Worm (Caenorhabditis elegans) whole organism, L2 larva: Measurements from ENCODE around the gene nspb-8.

Source experiments
- C34F6.9 ChIP-seq: fragments of 150-350 bp; optimal IDR thresholded peaks from 2 replicates; lab custom pipeline; 2014; ENCODE audit warnings: missing biosample characterization, missing genetic modification characterization
- F13H6.1 ChIP-seq: sonication (generic microtip); optimal IDR thresholded peaks from 2 replicates; lab custom pipeline; 2016; ENCODE audit warnings: missing genetic modification characterization, missing compliant biosample characterization
- Y55F3AM.14 ChIP-seq: fragments of 200-800 bp; sonication (Bioruptor generic); optimal IDR thresholded peaks from 2 replicates; lab custom pipeline; 2018; ENCODE audit warnings: mild to moderate bottlenecking, missing genetic modification characterization, missing compliant biosample characterization
- alr-1 ChIP-seq: fragments of 150-350 bp; optimal IDR thresholded peaks from 2 replicates; lab custom pipeline; 2014; ENCODE audit warnings: missing biosample characterization, missing genetic modification characterization
- aly-2 ChIP-seq: fragments of 150-350 bp; optimal IDR thresholded peaks from 2 replicates; lab custom pipeline; 2014; ENCODE audit warnings: missing biosample characterization, missing genetic modification characterization
- ama-1 ChIP-seq: fragments of 150-350 bp; optimal IDR thresholded peaks from 2 replicates; lab custom pipeline; 2018; ENCODE audit warnings: inconsistent platforms
- blmp-1 ChIP-seq: sonication (generic microtip); optimal IDR thresholded peaks from 2 replicates; lab custom pipeline; 2017; ENCODE audit warnings: missing genetic modification characterization, mild to moderate bottlenecking, missing compliant biosample characterization, antibody characterized with exemption, moderate library complexity; ENCODE audit not compliant: insufficient read depth
- ceh-16 ChIP-seq: fragments of 150-350 bp; optimal IDR thresholded peaks from 2 replicates; lab custom pipeline; 2014; ENCODE audit warnings: missing biosample characterization, missing genetic modification characterization
- ceh-82 ChIP-seq: fragments of 150-350 bp; optimal IDR thresholded peaks from 2 replicates; lab custom pipeline; 2014; ENCODE audit warnings: missing biosample characterization, missing genetic modification characterization
- crh-2 ChIP-seq: sonication (generic microtip); optimal IDR thresholded peaks from 2 replicates; lab custom pipeline; 2017; ENCODE audit warnings: missing biosample characterization, missing genetic modification characterization
- dmd-4 ChIP-seq: sonication (generic microtip); optimal IDR thresholded peaks from 2 replicates; lab custom pipeline; 2017; ENCODE audit warnings: missing biosample characterization, missing genetic modification characterization
- egl-27 ChIP-seq: sonication (generic microtip); optimal IDR thresholded peaks from 3 replicates; lab custom pipeline; 2017; ENCODE audit warnings: missing biosample characterization, missing genetic modification reagents, missing genetic modification characterization
- fos-1 ChIP-seq: fragments of 150-350 bp; optimal IDR thresholded peaks from 2 replicates; lab custom pipeline; 2014; ENCODE audit warnings: missing biosample characterization, missing genetic modification characterization
- gmeb-1 ChIP-seq: fragments of 150-350 bp; optimal IDR thresholded peaks from 2 replicates; lab custom pipeline; 2014; ENCODE audit warnings: missing biosample characterization, missing genetic modification characterization
- lin-11 ChIP-seq: fragments of 150-350 bp; sonication (generic microtip); optimal IDR thresholded peaks from 2 replicates; lab custom pipeline; 2014; ENCODE audit warnings: missing biosample characterization, missing genetic modification characterization, inconsistent platforms, mixed read lengths
- lin-13 ChIP-seq: fragments of 150-350 bp; optimal IDR thresholded peaks from 2 replicates; lab custom pipeline; 2014; ENCODE audit warnings: missing biosample characterization, missing genetic modification reagents, missing genetic modification characterization
- lin-39 ChIP-seq: fragments of 150-350 bp; optimal IDR thresholded peaks from 2 replicates; lab custom pipeline; 2014; ENCODE audit warnings: missing biosample characterization, missing genetic modification reagents, missing genetic modification characterization
- lsy-2 ChIP-seq, 2 experiments: fragments of 150-350 bp in 1 of 2; sonication (generic microtip) in 1 of 2; optimal IDR thresholded peaks; 2 replicates each; lab custom pipeline; 2014 to 2017; ENCODE audit warnings: missing biosample characterization in 2 of 2, missing genetic modification characterization in 2 of 2
- mab-5 ChIP-seq: fragments of 150-350 bp; optimal IDR thresholded peaks from 2 replicates; lab custom pipeline; 2014; ENCODE audit warnings: missing biosample characterization, missing genetic modification characterization
- mdl-1 ChIP-seq, 2 experiments: fragments of 150-350 bp in 1 of 2; sonication (generic microtip) in 1 of 2; optimal IDR thresholded peaks; 2 replicates each; lab custom pipeline; 2017; ENCODE audit warnings: missing biosample characterization in 2 of 2, missing genetic modification characterization in 2 of 2
- nhr-10 ChIP-seq: sonication (generic microtip); optimal IDR thresholded peaks from 2 replicates; lab custom pipeline; 2017; ENCODE audit warnings: missing biosample characterization, missing genetic modification characterization
- nhr-12 ChIP-seq: fragments of 150-350 bp; optimal IDR thresholded peaks from 2 replicates; lab custom pipeline; 2014; ENCODE audit warnings: missing biosample characterization, missing genetic modification characterization
- nhr-129 ChIP-seq: fragments of 150-350 bp; optimal IDR thresholded peaks from 2 replicates; lab custom pipeline; 2014; ENCODE audit warnings: missing biosample characterization, missing genetic modification characterization
- nhr-21 ChIP-seq: fragments of 150-350 bp; optimal IDR thresholded peaks from 2 replicates; lab custom pipeline; 2014; ENCODE audit warnings: missing biosample characterization, missing genetic modification characterization
- nhr-237 ChIP-seq: fragments of 150-350 bp; optimal IDR thresholded peaks from 2 replicates; lab custom pipeline; 2014; ENCODE audit warnings: missing biosample characterization, missing genetic modification characterization
- nhr-25 ChIP-seq: fragments of 150-350 bp; sonication (generic microtip); optimal IDR thresholded peaks from 3 replicates; lab custom pipeline; 2014; ENCODE audit warnings: missing biosample characterization, missing genetic modification characterization
- nhr-6 ChIP-seq: fragments of 150-350 bp; optimal IDR thresholded peaks from 2 replicates; lab custom pipeline; 2014; ENCODE audit warnings: missing biosample characterization, missing genetic modification characterization
- nhr-77 ChIP-seq: fragments of 150-350 bp; optimal IDR thresholded peaks from 2 replicates; lab custom pipeline; 2014; ENCODE audit warnings: missing biosample characterization, missing genetic modification characterization
- peb-1 ChIP-seq: fragments of 150-350 bp; optimal IDR thresholded peaks from 2 replicates; lab custom pipeline; 2014; ENCODE audit warnings: missing biosample characterization, missing genetic modification characterization
- sem-4 ChIP-seq: fragments of 150-350 bp; optimal IDR thresholded peaks from 2 replicates; lab custom pipeline; 2014; ENCODE audit warnings: missing biosample characterization, missing genetic modification reagents, missing genetic modification characterization
- sma-3 ChIP-seq: sonication (generic microtip); optimal IDR thresholded peaks from 2 replicates; lab custom pipeline; 2016; ENCODE audit warnings: missing genetic modification reagents, missing genetic modification characterization, missing compliant biosample characterization
- sma-9 ChIP-seq, 2 experiments: fragments of 150-350 bp in 1 of 2; sonication (generic microtip) in 1 of 2; optimal IDR thresholded peaks; 2 replicates each; lab custom pipeline; 2014 to 2016; ENCODE audit warnings: missing genetic modification characterization in 2 of 2, mild to moderate bottlenecking in 1 of 2, missing biosample characterization in 1 of 2, missing compliant biosample characterization in 1 of 2, missing genetic modification reagents in 1 of 2, moderate library complexity in 1 of 2
- snpc-4 ChIP-seq: fragments of 150-350 bp; optimal IDR thresholded peaks from 2 replicates; lab custom pipeline; 2014; ENCODE audit warnings: missing biosample characterization, missing genetic modification characterization
- unc-55 ChIP-seq: fragments of 150-350 bp; sonication (generic microtip); optimal IDR thresholded peaks from 3 replicates; lab custom pipeline; 2014; ENCODE audit warnings: missing biosample characterization, missing genetic modification reagents, missing genetic modification characterization
- zag-1 ChIP-seq: fragments of 150-350 bp; optimal IDR thresholded peaks from 2 replicates; lab custom pipeline; 2014; ENCODE audit warnings: missing biosample characterization, missing genetic modification characterization
- ztf-1 ChIP-seq: fragments of 200-800 bp; sonication (Bioruptor generic); conservative IDR thresholded peaks from 2 replicates; pipeline ENCODE4 v1.3.6; 2022; ENCODE audit warnings: missing genetic modification characterization, missing compliant biosample characterization
- ztf-11 ChIP-seq: sonication (generic microtip); optimal IDR thresholded peaks from 2 replicates; lab custom pipeline; 2017; ENCODE audit warnings: missing biosample characterization, missing genetic modification characterization
- ztf-4 ChIP-seq: fragments of 150-350 bp; optimal IDR thresholded peaks from 2 replicates; lab custom pipeline; 2014; ENCODE audit warnings: missing biosample characterization, missing genetic modification characterization

The nspb-8 gene

DNA sequence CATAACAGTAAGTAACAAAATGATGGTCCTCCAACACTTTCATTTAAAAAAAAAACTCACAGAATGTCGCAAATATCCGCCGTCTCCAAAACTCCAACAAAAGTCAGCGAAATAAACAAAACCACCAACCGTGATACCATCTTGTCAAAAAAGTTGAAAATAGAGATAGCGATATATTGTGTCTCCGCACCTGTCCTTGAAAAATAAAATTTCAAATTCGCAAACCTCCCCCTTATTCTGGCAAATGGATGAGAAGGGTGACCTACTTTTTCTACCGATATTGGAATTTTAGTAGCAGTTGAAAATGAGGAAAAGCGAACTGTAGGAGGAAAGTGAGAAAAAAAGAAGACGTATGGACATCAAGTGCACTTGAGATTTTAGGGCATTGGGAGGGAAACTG, 25.0 kb upstream of the nspb-8 start, which contains the start of gene F19H8.2:
F19H8.2 (minus strand) TSS at position 391 of the 400 bp plus-strand sequence.
- TF ChIP-seq ceh-16 (peak; percentile 31), ama-1 (lab: Kevin White, UChicago) (peak; percentile 53), lsy-2 (tag; optimal IDR thresholded peaks at IDR 0.05; lab: Kevin White, UChicago) (no peak)

DNA sequence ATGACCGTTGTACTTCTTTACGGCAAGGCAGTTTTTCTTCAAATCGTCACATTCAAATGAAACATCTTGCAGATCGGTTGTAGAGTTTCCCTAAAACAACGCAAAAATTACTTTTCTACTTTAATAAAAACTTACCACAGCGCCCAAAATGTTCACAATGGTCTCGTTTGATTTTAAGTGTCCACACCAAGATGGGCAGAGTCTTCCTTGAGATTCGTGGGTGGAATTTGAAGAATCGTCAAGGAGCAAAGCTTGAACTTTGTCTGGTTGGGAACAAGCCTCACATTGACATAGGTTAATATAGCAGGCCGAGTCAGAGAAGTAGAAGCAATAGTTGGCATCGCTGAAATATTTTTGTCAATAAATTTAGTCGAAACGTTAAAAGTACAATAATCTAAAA, 24.6 kb upstream of the nspb-8 start:
- TF ChIP-seq nhr-6 = peak; percentile 11
- TF ChIP-seq ztf-11 (tag; lab: Kevin White, UChicago) = no peak

DNA sequence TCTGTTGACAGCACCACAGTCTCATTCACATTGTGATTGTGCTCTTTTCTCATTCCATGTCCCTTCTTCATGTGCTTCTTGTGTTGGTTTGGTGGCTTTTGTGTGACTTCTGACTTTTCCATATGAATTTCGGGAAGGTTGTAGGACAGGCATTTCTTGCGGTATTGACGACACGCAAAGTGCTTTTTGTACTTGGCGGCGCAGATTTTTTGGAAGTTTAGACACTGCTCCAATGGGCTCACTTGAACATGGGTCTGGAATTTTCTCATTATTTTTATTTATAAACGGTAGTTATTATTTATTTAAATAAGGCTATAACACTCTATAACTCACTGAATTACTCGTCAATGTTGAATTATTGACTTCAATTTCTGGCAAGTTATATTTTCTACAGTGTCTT, 23.8 kb upstream of the nspb-8 start:
- no peak for TF ChIP-seq sem-4 (tag; lab: Kevin White, UChicago)
- no peak for TF ChIP-seq mdl-1 (tag; optimal IDR thresholded peaks at IDR 0.05; lab: Kevin White, UChicago)
- TF ChIP-seq lsy-2 (tag; optimal IDR thresholded peaks at IDR 0.05; lab: Kevin White, UChicago) = no peak
- no peak for TF ChIP-seq snpc-4 (tag; lab: Kevin White, UChicago)
- TF ChIP-seq Y55F3AM.14 (GFP tag; lab: Kevin White, UChicago) = no peak
- TF ChIP-seq ztf-4 (tag; lab: Kevin White, UChicago) = no peak
- TF ChIP-seq F13H6.1 (tag; lab: Kevin White, UChicago) = no peak
- no peak for TF ChIP-seq fos-1 (tag; lab: Kevin White, UChicago)
- no peak for TF ChIP-seq egl-27 (tag; lab: Kevin White, UChicago)

DNA sequence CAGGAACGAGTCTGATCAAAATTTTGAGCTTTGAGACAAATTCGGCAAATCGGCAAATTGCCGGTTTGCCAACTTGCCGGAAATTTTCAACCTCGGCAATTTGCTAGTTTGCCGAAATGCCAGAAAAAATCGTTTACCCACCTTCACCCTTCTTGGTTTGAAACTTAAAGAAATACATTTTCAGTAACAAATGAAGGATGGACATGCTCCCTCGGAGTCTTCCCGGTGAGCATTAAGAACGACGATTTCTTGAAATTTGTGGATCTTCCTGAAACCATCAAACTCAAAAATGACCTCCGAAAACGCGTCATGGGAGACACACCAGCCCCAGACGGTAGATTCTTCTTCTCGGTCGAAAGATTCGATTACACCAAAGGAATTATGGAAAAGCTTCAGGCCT, 22.3 kb upstream of the nspb-8 start:
- TF ChIP-seq unc-55 (GFP tag; lab: Kevin White, UChicago) (no peak), C34F6.9 (tag; lab: Kevin White, UChicago) (no peak), nhr-77 (tag; lab: Kevin White, UChicago) (no peak), lin-13 (no peak), sma-9 (GFP tag; optimal IDR thresholded peaks at IDR 0.05; lab: Kevin White, UChicago) (no peak), sma-9 (tag; optimal IDR thresholded peaks at IDR 0.05; lab: Kevin White, UChicago) (no peak), nhr-237 (tag; lab: Kevin White, UChicago) (no peak), crh-2 (tag; lab: Kevin White, UChicago) (no peak)
- TF ChIP-seq, all 48 proteins: peak for 0

DNA sequence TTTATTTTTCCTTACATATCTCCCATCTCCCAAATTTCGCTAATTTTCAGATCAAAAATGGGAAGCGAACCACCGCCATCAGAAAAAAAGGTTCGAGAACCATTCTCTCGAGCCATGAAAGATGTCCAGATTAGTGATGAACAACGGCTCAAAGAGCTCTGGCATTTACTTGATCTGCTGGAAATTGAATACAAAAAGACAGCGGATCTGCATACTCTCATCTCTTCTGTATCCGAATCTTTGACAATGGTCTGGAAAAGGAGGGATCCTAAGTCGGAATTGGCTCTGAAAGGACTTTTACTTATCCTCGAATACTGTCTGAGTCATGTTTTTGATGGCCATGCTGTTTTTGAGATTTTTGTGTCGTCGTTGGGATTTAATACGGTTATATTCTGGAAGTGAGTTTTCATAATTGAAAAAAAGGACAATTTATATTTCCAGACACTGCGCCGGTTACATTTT, 20.4 kb upstream of the nspb-8 start, which contains the start of gene tps-2:
tps-2 (plus strand) TSS at position 51 of the 462 bp plus-strand sequence.
- TF ChIP-seq lsy-2 (tag; optimal IDR thresholded peaks at IDR 0.05; lab: Kevin White, UChicago) = no peak
- TF ChIP-seq sem-4 (tag; lab: Kevin White, UChicago) = no peak
- no peak for TF ChIP-seq lin-11 (tag; lab: Kevin White, UChicago)
- TF ChIP-seq nhr-25 (tag; lab: Kevin White, UChicago) = no peak
- TF ChIP-seq dmd-4 (tag; lab: Kevin White, UChicago) = no peak
- TF ChIP-seq ama-1 (lab: Kevin White, UChicago) = peak; percentile 60
- no peak for TF ChIP-seq F13H6.1 (tag; lab: Kevin White, UChicago)
- no peak for TF ChIP-seq ztf-4 (tag; lab: Kevin White, UChicago)

DNA sequence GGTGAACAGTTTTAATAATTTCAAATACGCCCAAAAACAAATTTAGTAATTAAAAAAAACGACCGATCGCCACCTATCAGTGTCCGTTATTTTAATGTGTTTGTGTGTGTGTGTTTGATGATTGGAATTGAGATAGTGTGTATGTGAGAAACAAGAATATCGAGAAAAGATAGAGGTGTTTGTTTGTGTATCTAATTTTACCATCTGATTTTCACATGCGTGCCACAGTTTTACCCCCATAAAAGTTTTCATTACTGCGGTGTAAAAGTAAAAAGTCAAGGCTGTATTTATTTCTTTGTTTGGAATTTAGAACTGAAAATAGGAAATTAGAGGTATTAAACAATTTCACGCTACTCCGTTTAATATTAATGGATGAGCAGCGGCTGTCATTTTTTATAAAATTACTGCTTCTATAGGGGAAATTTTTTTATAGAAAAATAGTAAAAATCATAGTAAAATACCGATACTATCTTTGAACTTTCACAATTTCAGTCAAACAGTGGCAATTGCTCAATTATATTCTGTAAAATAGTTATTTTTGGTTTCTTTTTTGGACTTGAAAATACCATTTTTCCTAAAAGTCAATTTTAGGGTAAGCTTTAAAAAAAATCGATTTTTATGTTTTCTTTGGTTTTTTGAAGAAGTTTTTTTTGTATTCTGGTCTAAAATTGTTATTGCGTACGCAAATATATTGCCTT, 19.6 kb upstream of the nspb-8 start:
- TF ChIP-seq nhr-129 (tag; lab: Kevin White, UChicago) = peak; percentile 36
- TF ChIP-seq nhr-6 = no peak
- TF ChIP-seq blmp-1 (tag; lab: Kevin White, UChicago) = peak; percentile 26
- TF ChIP-seq nhr-10 (tag; lab: Kevin White, UChicago) = no peak
- TF ChIP-seq sma-3 (GFP tag; lab: Kevin White, UChicago) = peak; percentile 15
- TF ChIP-seq crh-2 (tag; lab: Kevin White, UChicago) = peak; percentile 31
- no peak for TF ChIP-seq C34F6.9 (tag; lab: Kevin White, UChicago)
- no peak for TF ChIP-seq mab-5
- no peak for TF ChIP-seq lin-39 (tag; lab: Kevin White, UChicago)
- no peak for TF ChIP-seq nhr-237 (tag; lab: Kevin White, UChicago)
- no peak for TF ChIP-seq gmeb-1 (tag; lab: Kevin White, UChicago)
- TF ChIP-seq ztf-1 (GFP tag; lab: Robert Waterston, UW) = no peak
- no peak for TF ChIP-seq ceh-82 (tag; lab: Kevin White, UChicago)
- no peak for TF ChIP-seq ama-1 (lab: Kevin White, UChicago)
- TF ChIP-seq aly-2 (tag; lab: Kevin White, UChicago) = no peak
- no peak for TF ChIP-seq peb-1 (tag; lab: Kevin White, UChicago)
- TF ChIP-seq zag-1 = no peak
- no peak for TF ChIP-seq alr-1 (tag; lab: Kevin White, UChicago)
- TF ChIP-seq lin-13 = no peak
- peak in 1 of 2 experiments; percentile 11 for TF ChIP-seq lsy-2 (tag; optimal IDR thresholded peaks at IDR 0.05; lab: Kevin White, UChicago)
- TF ChIP-seq unc-55 (GFP tag; lab: Kevin White, UChicago) = no peak
- TF ChIP-seq nhr-21 (tag; lab: Kevin White, UChicago) = no peak
- TF ChIP-seq F13H6.1 (tag; lab: Kevin White, UChicago) = no peak
- TF ChIP-seq sem-4 (tag; lab: Kevin White, UChicago) = no peak
- no peak for TF ChIP-seq ceh-16
- no peak for TF ChIP-seq ztf-4 (tag; lab: Kevin White, UChicago)
- no peak for TF ChIP-seq snpc-4 (tag; lab: Kevin White, UChicago)
- no peak for TF ChIP-seq ztf-11 (tag; lab: Kevin White, UChicago)
- TF ChIP-seq dmd-4 (tag; lab: Kevin White, UChicago) = no peak
- no peak for TF ChIP-seq nhr-12 (tag; lab: Kevin White, UChicago)
- TF ChIP-seq mdl-1 (tag; optimal IDR thresholded peaks at IDR 0.05; lab: Kevin White, UChicago) = no peak
